Fruit fly (Drosophila melanogaster) whole organism, embryonic: ENCODE measurements around the gene Exn.
A peak's percentile ranks its signal among the peaks of the same experiment; 100 is the strongest.

Source experiments
- ATbp ChIP-seq: fragments of 200-800 bp; sonication (Bioruptor generic); optimal IDR thresholded peaks from 2 replicates; lab custom pipeline; 2017; ENCODE audit warnings: missing biosample characterization, mild to moderate bottlenecking, missing genetic modification characterization, missing genetic modification reagents
- Bgb ChIP-seq: fragments of 200-800 bp; sonication (Bioruptor generic); IDR thresholded peaks from 2 replicates; pipeline ENCODE4 v1.3.6; 2022; ENCODE audit warnings: missing biosample characterization, missing genetic modification characterization; ENCODE audit not compliant: partially characterized antibody
- Blimp-1 ChIP-seq: fragments of 200-800 bp; sonication (Bioruptor generic); optimal IDR thresholded peaks from 3 replicates; lab custom pipeline; 2018; ENCODE audit warnings: missing biosample characterization, missing genetic modification characterization, mild to moderate bottlenecking, moderate library complexity, missing genetic modification reagents
- CG11560 ChIP-seq: fragments of 200-800 bp; sonication (Bioruptor generic); IDR thresholded peaks from 3 replicates; pipeline ENCODE4 v1.3.6; 2022; ENCODE audit warnings: missing biosample characterization, missing genetic modification characterization
- CG12744 ChIP-seq: fragments of 200-800 bp; sonication (Bioruptor generic); optimal IDR thresholded peaks from 2 replicates; lab custom pipeline; 2016; ENCODE audit warnings: missing biosample characterization, missing genetic modification characterization
- CG12769 ChIP-seq: fragments of 200-800 bp; sonication (Bioruptor generic); optimal IDR thresholded peaks from 2 replicates; lab custom pipeline; 2019; ENCODE audit warnings: missing biosample characterization, mild to moderate bottlenecking, missing genetic modification characterization, moderate library complexity
- CG14860 ChIP-seq: fragments of 200-800 bp; sonication (Bioruptor generic); IDR thresholded peaks from 3 replicates; pipeline ENCODE4 v1.3.6; 2022; ENCODE audit warnings: missing biosample characterization, missing genetic modification characterization; ENCODE audit not compliant: partially characterized antibody
- CG15011 ChIP-seq: fragments of 200-800 bp; sonication (Bioruptor generic); optimal IDR thresholded peaks from 3 replicates; lab custom pipeline; 2018; ENCODE audit warnings: missing biosample characterization, mild to moderate bottlenecking, missing genetic modification characterization
- CG18619 ChIP-seq: fragments of 200-800 bp; sonication (Bioruptor generic); optimal IDR thresholded peaks from 3 replicates; lab custom pipeline; 2017; ENCODE audit warnings: missing biosample characterization, mild to moderate bottlenecking, missing genetic modification characterization
- CG2202 ChIP-seq: fragments of 200-800 bp; sonication (Bioruptor generic); optimal IDR thresholded peaks from 2 replicates; lab custom pipeline; 2018; ENCODE audit warnings: missing biosample characterization, mild to moderate bottlenecking, missing genetic modification characterization
- CG2889 ChIP-seq: fragments of 200-800 bp; sonication (Bioruptor generic); IDR thresholded peaks from 3 replicates; pipeline ENCODE4 v1.3.6; 2022; ENCODE audit warnings: missing biosample characterization, missing genetic modification characterization
- CG32532 ChIP-seq: fragments of 200-800 bp; sonication (Bioruptor generic); IDR thresholded peaks from 2 replicates; pipeline ENCODE4 v1.3.6; 2022; ENCODE audit warnings: missing biosample characterization, missing genetic modification characterization
- CG6765 ChIP-seq: fragments of 200-800 bp; sonication (Bioruptor generic); optimal IDR thresholded peaks from 3 replicates; lab custom pipeline; 2017; ENCODE audit warnings: missing biosample characterization, mild to moderate bottlenecking, missing genetic modification characterization
- CG7963 ChIP-seq: fragments of 200-800 bp; sonication (Bioruptor generic); IDR thresholded peaks from 3 replicates; pipeline ENCODE4 v1.3.6; 2022; ENCODE audit warnings: missing biosample characterization, missing genetic modification characterization; ENCODE audit not compliant: partially characterized antibody
- CG8924 ChIP-seq: fragments of 200-800 bp; optimal IDR thresholded peaks from 3 replicates; lab custom pipeline; 2019; ENCODE audit warnings: missing biosample characterization, mild to moderate bottlenecking, missing genetic modification characterization, moderate library complexity
- CG9609 ChIP-seq: fragments of 200-800 bp; sonication (Bioruptor generic); optimal IDR thresholded peaks from 3 replicates; lab custom pipeline; 2016; ENCODE audit warnings: missing biosample characterization, missing genetic modification characterization
- CG9932 ChIP-seq: fragments of 200-800 bp; sonication (Bioruptor generic); IDR thresholded peaks from 2 replicates; pipeline ENCODE4 v1.3.6; 2022; ENCODE audit warnings: missing biosample characterization, missing genetic modification characterization
- Dad ChIP-seq: fragments of 200-800 bp; sonication (Bioruptor generic); optimal IDR thresholded peaks from 3 replicates; lab custom pipeline; 2016; ENCODE audit warnings: missing biosample characterization, missing genetic modification characterization
- Dek ChIP-seq: fragments of 200-800 bp; sonication (Bioruptor generic); optimal IDR thresholded peaks from 3 replicates; lab custom pipeline; 2019; ENCODE audit warnings: missing biosample characterization, mild to moderate bottlenecking, missing genetic modification characterization, moderate library complexity
- Dip3 ChIP-seq: fragments of 200-800 bp; sonication (Bioruptor generic); optimal IDR thresholded peaks from 3 replicates; lab custom pipeline; 2016; ENCODE audit warnings: missing biosample characterization, missing genetic modification characterization
- Gsc ChIP-seq: fragments of 200-800 bp; sonication (Bioruptor generic); IDR thresholded peaks from 2 replicates; pipeline ENCODE4 v1.3.6; 2022; ENCODE audit warnings: missing biosample characterization, missing genetic modification characterization
- Poxn ChIP-seq: fragments of 200-800 bp; sonication (Bioruptor generic); IDR thresholded peaks from 2 replicates; pipeline ENCODE4 v1.3.6; 2022; ENCODE audit warnings: missing biosample characterization, missing genetic modification characterization
- Six4 ChIP-seq: fragments of 200-800 bp; sonication (Bioruptor generic); optimal IDR thresholded peaks from 2 replicates; lab custom pipeline; 2016; ENCODE audit warnings: missing biosample characterization, missing genetic modification characterization
- Ssrp ChIP-seq: fragments of 200-800 bp; sonication (Bioruptor generic); optimal IDR thresholded peaks from 2 replicates; lab custom pipeline; 2018; ENCODE audit warnings: missing biosample characterization, mild to moderate bottlenecking, missing genetic modification characterization, moderate library complexity
- bowl ChIP-seq: fragments of 200-800 bp; sonication (Bioruptor generic); IDR thresholded peaks from 2 replicates; pipeline ENCODE4 v1.3.6; 2022; ENCODE audit warnings: missing biosample characterization, missing genetic modification characterization
- caup ChIP-seq: fragments of 200-800 bp; sonication (Bioruptor generic); optimal IDR thresholded peaks from 3 replicates; lab custom pipeline; 2017; ENCODE audit warnings: missing biosample characterization, mild to moderate bottlenecking, missing genetic modification characterization, moderate library complexity; ENCODE audit not compliant: severe bottlenecking
- cg ChIP-seq: fragments of 200-800 bp; sonication (Bioruptor generic); optimal IDR thresholded peaks from 3 replicates; lab custom pipeline; 2019; ENCODE audit warnings: missing biosample characterization, mild to moderate bottlenecking, missing genetic modification characterization, moderate library complexity
- chinmo ChIP-seq: fragments of 200-800 bp; sonication (Bioruptor generic); IDR thresholded peaks from 4 replicates; pipeline ENCODE4 v1.3.6; 2022; ENCODE audit warnings: missing biosample characterization, missing genetic modification characterization; ENCODE audit not compliant: partially characterized antibody
- corto ChIP-seq: fragments of 200-800 bp; sonication (Bioruptor generic); optimal IDR thresholded peaks from 2 replicates; lab custom pipeline; 2016; ENCODE audit warnings: missing biosample characterization, mild to moderate bottlenecking, missing genetic modification characterization, moderate library complexity
- dan ChIP-seq: fragments of 200-800 bp; sonication (Bioruptor generic); IDR thresholded peaks from 2 replicates; pipeline ENCODE4 v1.3.6; 2022; ENCODE audit warnings: missing biosample characterization, missing genetic modification characterization
- esg ChIP-seq: fragments of 200-800 bp; sonication (Bioruptor generic); conservative IDR thresholded peaks from 2 replicates; pipeline ENCODE4 v1.3.6; 2022; ENCODE audit warnings: missing biosample characterization, missing genetic modification characterization
- gcm2 ChIP-seq: fragments of 200-800 bp; sonication (Bioruptor generic); optimal IDR thresholded peaks from 2 replicates; lab custom pipeline; 2016; ENCODE audit warnings: missing biosample characterization, missing genetic modification characterization
- jumu ChIP-seq: fragments of 200-800 bp; sonication (Bioruptor generic); optimal IDR thresholded peaks from 3 replicates; lab custom pipeline; 2016; ENCODE audit warnings: missing biosample characterization, missing genetic modification characterization
- kay ChIP-seq: fragments of 200-800 bp; sonication (Bioruptor generic); optimal IDR thresholded peaks from 2 replicates; lab custom pipeline; 2016; ENCODE audit warnings: missing biosample characterization, missing genetic modification characterization
- lilli ChIP-seq: fragments of 200-800 bp; sonication (Bioruptor generic); optimal IDR thresholded peaks from 3 replicates; lab custom pipeline; 2016; ENCODE audit warnings: missing biosample characterization, missing genetic modification characterization
- onecut ChIP-seq: fragments of 200-800 bp; sonication (Bioruptor generic); IDR thresholded peaks from 2 replicates; pipeline ENCODE4 v1.3.6; 2022; ENCODE audit warnings: missing biosample characterization, missing genetic modification characterization
- org-1 ChIP-seq: fragments of 200-800 bp; sonication (Bioruptor generic); optimal IDR thresholded peaks from 2 replicates; lab custom pipeline; 2017; ENCODE audit warnings: missing biosample characterization, missing genetic modification characterization
- pan ChIP-seq, 4 experiments: fragments of >200 bp in 3 of 4; fragments of 200-800 bp in 1 of 4; sonication (Bioruptor generic) in 1 of 4; optimal IDR thresholded peaks in 3 of 4; IDR thresholded peaks in 1 of 4; 2 replicates each; pipeline versions ENCODE4 v1.3.6 to Lab custom; 2017 to 2022; ENCODE audit warnings: missing biosample characterization in 2 of 4, missing genetic modification characterization in 2 of 4, mixed read lengths in 1 of 4
- pita ChIP-seq: fragments of 200-800 bp; sonication (Bioruptor generic); optimal IDR thresholded peaks from 2 replicates; lab custom pipeline; 2017; ENCODE audit warnings: missing biosample characterization, mild to moderate bottlenecking, missing genetic modification characterization
- pnt ChIP-seq: fragments of 200-800 bp; sonication (Bioruptor generic); optimal IDR thresholded peaks from 3 replicates; lab custom pipeline; 2016; ENCODE audit warnings: missing biosample characterization, missing genetic modification characterization
- pum ChIP-seq: fragments of 200-800 bp; sonication (Bioruptor generic); optimal IDR thresholded peaks from 2 replicates; lab custom pipeline; 2016; ENCODE audit warnings: missing biosample characterization, missing genetic modification characterization
- ro ChIP-seq: fragments of 200-800 bp; sonication (Bioruptor generic); IDR thresholded peaks from 2 replicates; pipeline ENCODE4 v1.3.6; 2022; ENCODE audit warnings: missing biosample characterization, missing genetic modification characterization
- sc ChIP-seq, 3 experiments: fragments of >200 bp in 2 of 3; fragments of 200-800 bp in 1 of 3; sonication (Bioruptor generic) in 1 of 3; optimal IDR thresholded peaks; 2 replicates in 2 of 3; 3 replicates in 1 of 3; lab custom pipeline; 2017; ENCODE audit warnings: mild to moderate bottlenecking in 1 of 3, missing biosample characterization in 1 of 3, missing genetic modification characterization in 1 of 3, missing genetic modification reagents in 1 of 3
- shn ChIP-seq: fragments of 200-800 bp; sonication (Bioruptor generic); optimal IDR thresholded peaks from 3 replicates; lab custom pipeline; 2016; ENCODE audit warnings: missing biosample characterization, missing genetic modification characterization
- slbo ChIP-seq: fragments of 200-800 bp; sonication (Bioruptor generic); IDR thresholded peaks from 2 replicates; pipeline ENCODE4 v1.3.6; 2022; ENCODE audit warnings: missing biosample characterization, missing genetic modification characterization
- slou ChIP-seq: fragments of 200-800 bp; sonication (Bioruptor generic); optimal IDR thresholded peaks from 3 replicates; lab custom pipeline; 2016; ENCODE audit warnings: missing biosample characterization, missing genetic modification characterization
- sna ChIP-seq: fragments of 200-800 bp; sonication (Bioruptor generic); IDR thresholded peaks from 2 replicates; pipeline ENCODE4 v1.3.6; 2022; ENCODE audit warnings: missing biosample characterization, missing genetic modification characterization; ENCODE audit not compliant: partially characterized antibody
- unc-4 ChIP-seq: fragments of 200-800 bp; sonication (Bioruptor generic); IDR thresholded peaks from 2 replicates; pipeline ENCODE4 v1.3.6; 2022; ENCODE audit warnings: missing biosample characterization, missing genetic modification characterization; ENCODE audit not compliant: partially characterized antibody
- z ChIP-seq: fragments of 200-800 bp; sonication (Bioruptor generic); IDR thresholded peaks from 3 replicates; pipeline ENCODE4 v1.3.6; 2022; ENCODE audit warnings: missing biosample characterization, missing genetic modification characterization
- zen2 ChIP-seq: fragments of 200-800 bp; sonication (Bioruptor generic); IDR thresholded peaks from 3 replicates; pipeline ENCODE4 v1.3.6; 2022; ENCODE audit warnings: missing biosample characterization, missing genetic modification characterization; ENCODE audit not compliant: partially characterized antibody

Gene Exn

DNA sequence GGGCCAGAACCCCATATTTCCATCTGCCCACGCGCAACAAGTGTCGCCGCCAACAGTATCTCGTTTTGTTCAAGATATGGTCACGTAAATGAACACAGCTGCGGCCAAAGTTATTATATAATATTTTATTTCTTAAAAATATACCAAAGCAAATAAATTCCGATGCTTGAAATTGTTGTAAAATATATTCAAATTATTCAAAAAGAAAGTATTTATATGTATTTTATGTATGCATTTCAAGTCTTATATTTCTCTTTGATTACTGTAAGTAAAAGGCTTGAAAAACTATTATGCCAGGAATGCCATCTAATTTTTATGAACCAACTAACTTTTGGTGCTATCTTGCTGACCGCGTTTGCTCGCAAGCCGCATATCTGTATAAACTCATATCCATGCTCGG is 19.4 kb downstream of the Exn start (continued):
- TF ChIP-seq pan (optimal IDR thresholded peaks at IDR 0.05; lab: Kevin White, UChicago) (no peak), pan (GFP tag; optimal IDR thresholded peaks at IDR 0.05 in 1 of 2, IDR thresholded peaks at IDR 0.05 in 1 of 2) (peak in 1 of 2 experiments; percentile 30), chinmo (GFP tag; lab: Robert Waterston, UW) (no peak), org-1 (GFP tag; lab: Kevin White, UChicago) (peak; percentile 25), kay (GFP tag; lab: Kevin White, UChicago) (no peak), Six4 (no peak), CG6765 (GFP tag; lab: Kevin White, UChicago) (no peak), CG2889 (no peak), sc (optimal IDR thresholded peaks at IDR 0.05; lab: Kevin White, UChicago) (no peak), sc (GFP tag; optimal IDR thresholded peaks at IDR 0.05; lab: Kevin White, UChicago) (no peak), CG11560 (tag; lab: Robert Waterston, UW) (no peak), unc-4 (no peak), CG7963 (GFP tag; lab: Robert Waterston, UW) (no peak), CG14860 (GFP tag; lab: Robert Waterston, UW) (no peak), pnt (GFP tag; lab: Kevin White, UChicago) (no peak), Poxn (no peak), lilli (GFP tag; lab: Kevin White, UChicago) (peak; percentile 25), CG32532 (GFP tag; lab: Robert Waterston, UW) (no peak; the same call in 1 of the 2 replicates), slou (no peak), corto (GFP tag; lab: Kevin White, UChicago) (no peak), slbo (GFP tag; lab: Robert Waterston, UW) (peak; percentile 45; the same call in 1 of the 2 replicates), pita (GFP tag; lab: Kevin White, UChicago) (no peak), CG18619 (peak; percentile 40), CG15011 (GFP tag; lab: Kevin White, UChicago) (no peak), CG2202 (no peak), Bgb (no peak), CG9932 (GFP tag; lab: Robert Waterston, UW) (peak; percentile 37; the same call in 1 of the 2 replicates), Ssrp (tag; lab: Kevin White, UChicago) (peak; percentile 43), esg (peak; percentile 40; the same call in 1 of the 2 replicates), jumu (GFP tag; lab: Kevin White, UChicago) (no peak), ATbp (GFP tag; lab: Kevin White, UChicago) (no peak), zen2 (GFP tag; lab: Robert Waterston, UW) (no peak), Dad (no peak), CG8924 (tag; lab: Kevin White, UChicago) (no peak), shn (GFP tag; lab: Kevin White, UChicago) (no peak), pum (no peak), caup (GFP tag; lab: Kevin White, UChicago) (no peak), gcm2 (GFP tag; lab: Kevin White, UChicago) (no peak), CG12769 (tag; lab: Kevin White, UChicago) (no peak), onecut (GFP tag; lab: Robert Waterston, UW) (0 out of 2 replicates have a peak, but pooled peaks have one; percentile 12), z (GFP tag; lab: Robert Waterston, UW) (no peak), ro (GFP tag; lab: Robert Waterston, UW) (no peak), Blimp-1 (GFP tag; lab: Kevin White, UChicago) (peak; percentile 27), CG12744 (GFP tag; lab: Kevin White, UChicago) (no peak), bowl (GFP tag; lab: Robert Waterston, UW) (no peak), Gsc (GFP tag; lab: Robert Waterston, UW) (no peak), sna (GFP tag; lab: Robert Waterston, UW) (no peak), CG9609 (GFP tag; lab: Kevin White, UChicago) (no peak), dan (GFP tag; lab: Robert Waterston, UW) (no peak), cg (GFP tag; lab: Kevin White, UChicago) (no peak), Dip3 (GFP tag; lab: Kevin White, UChicago) (no peak), Dek (tag; lab: Kevin White, UChicago) (no peak)
